Fruit fly (Drosophila melanogaster) whole organism, wandering third instar larva: ENCODE data around the gene Acbp5.

Experiments used
- CrebA ChIP-seq: fragments of 200-800 bp; sonication (Bioruptor generic); optimal IDR thresholded peaks from 2 replicates; lab custom pipeline; 2016; ENCODE audit warnings: missing biosample characterization, mild to moderate bottlenecking, missing genetic modification characterization, borderline replicate concordance
- Dfd ChIP-seq: fragments of >200 bp; optimal IDR thresholded peaks from 2 replicates; lab custom pipeline; 2017; ENCODE audit warnings: missing biosample characterization, missing genetic modification characterization
- Mio ChIP-seq: sonication (Bioruptor generic); optimal IDR thresholded peaks from 2 replicates; lab custom pipeline; 2016; ENCODE audit warnings: missing biosample characterization, missing genetic modification characterization
- Sp1 ChIP-seq: fragments of 200-800 bp; sonication (Bioruptor generic); optimal IDR thresholded peaks from 3 replicates; lab custom pipeline; 2019; ENCODE audit warnings: missing biosample characterization, mild to moderate bottlenecking, missing genetic modification characterization, moderate library complexity
- pan ChIP-seq: fragments of >200 bp; optimal IDR thresholded peaks from 2 replicates; lab custom pipeline; 2017

DNA sequence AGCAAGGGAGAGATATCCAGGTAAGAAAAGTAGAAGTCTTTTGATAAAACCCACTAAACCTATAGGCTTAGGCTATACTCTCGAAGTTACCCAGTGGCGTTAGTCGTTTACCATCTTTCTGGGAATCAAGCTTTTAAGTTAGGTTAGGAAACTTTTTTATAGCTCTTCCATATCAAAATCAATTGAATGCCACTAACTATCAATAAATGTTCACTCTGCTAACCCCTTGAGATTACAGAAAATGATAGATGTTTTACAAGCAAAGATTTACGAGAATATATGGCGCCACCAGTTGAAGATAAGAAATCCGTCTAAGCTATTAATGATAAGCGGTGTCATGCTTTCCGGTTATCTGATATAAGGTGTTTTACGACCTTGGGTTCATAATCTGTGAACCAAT lies 644 bp downstream of the Acbp5 start:
- TF ChIP-seq pan (lab: Kevin White, UChicago) (no peak), Sp1 (GFP tag; lab: Kevin White, UChicago) (no peak), CrebA (GFP tag; lab: Kevin White, UChicago) (no peak), Mio (GFP tag; lab: Kevin White, UChicago) (no peak), Dfd (GFP tag; lab: Kevin White, UChicago) (no peak)
